Worm (Caenorhabditis elegans): Measurements from ENCODE around the gene ssl-1.

The ssl-1 gene

DNA sequence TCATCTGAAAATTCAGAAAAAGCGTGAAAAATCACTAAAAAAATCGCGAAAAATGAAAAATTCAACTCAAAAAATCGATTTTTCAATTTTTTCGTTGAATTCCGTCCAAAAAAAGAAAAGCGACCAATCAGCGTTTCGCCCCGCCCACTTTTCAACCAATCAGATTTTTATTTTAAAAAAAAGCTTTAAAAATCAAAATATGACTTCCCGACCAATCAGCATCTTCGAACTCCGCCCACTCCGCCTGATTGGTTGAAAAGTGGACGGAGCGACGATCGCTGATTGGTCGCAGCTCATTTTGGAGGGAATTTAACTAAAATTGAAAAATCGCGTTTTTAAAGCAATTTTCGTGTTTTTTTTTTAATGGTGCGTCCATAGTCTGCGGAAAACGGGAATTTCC is 12.0 kb upstream of the ssl-1 start:
- TF ChIP-seq C34F6.9 (tag; optimal IDR thresholded peaks at IDR 0.05) (no peak), lin-11 (tag; optimal IDR thresholded peaks at IDR 0.05) (no peak), dmd-4 (tag; optimal IDR thresholded peaks at IDR 0.05) (no peak), elt-3 (tag; optimal IDR thresholded peaks at IDR 0.05) (no peak), lsy-2 (tag; optimal IDR thresholded peaks at IDR 0.05) (no peak), ztf-1 (GFP tag; conservative IDR thresholded peaks at IDR 0.05) (no peak), snpc-4 (tag; optimal IDR thresholded peaks at IDR 0.05) (no peak), F13H6.1 (tag; optimal IDR thresholded peaks at IDR 0.05) (no peak), nhr-129 (tag; optimal IDR thresholded peaks at IDR 0.05) (no peak), egl-27 (tag; optimal IDR thresholded peaks at IDR 0.05) (no peak), nhr-12 (tag; optimal IDR thresholded peaks at IDR 0.05) (no peak), unc-55 (GFP tag; optimal IDR thresholded peaks at IDR 0.05) (no peak), R02D3.7 (tag; optimal IDR thresholded peaks at IDR 0.05) (no peak), gmeb-1 (tag; optimal IDR thresholded peaks at IDR 0.05) (no peak), ZK546.5 (tag; optimal IDR thresholded peaks at IDR 0.05) (no peak), sma-9 (GFP tag; optimal IDR thresholded peaks at IDR 0.05) (no peak), sma-9 (tag; optimal IDR thresholded peaks at IDR 0.05) (no peak), unc-62 (GFP tag; optimal IDR thresholded peaks at IDR 0.05) (no peak)

ce11 chrIII:12703237-12703636 is 11.1 kb upstream of the ssl-1 start:
- TF ChIP-seq blmp-1 (tag; optimal IDR thresholded peaks at IDR 0.05; ENCODE audit: insufficient read depth) (no peak), skn-1 (tag; optimal IDR thresholded peaks at IDR 0.05) (no peak), egl-27 (tag; optimal IDR thresholded peaks at IDR 0.05) (no peak), crh-2 (tag; optimal IDR thresholded peaks at IDR 0.05) (no peak), zag-1 (tag; optimal IDR thresholded peaks at IDR 0.05) (no peak), ceh-16 (tag; optimal IDR thresholded peaks at IDR 0.05) (no peak), ztf-11 (tag; optimal IDR thresholded peaks at IDR 0.05) (no peak), lin-13 (GFP tag; optimal IDR thresholded peaks at IDR 0.05) (no peak), nhr-6 (tag; optimal IDR thresholded peaks at IDR 0.05) (no peak), nhr-11 (tag; optimal IDR thresholded peaks at IDR 0.05) (no peak), nhr-25 (tag; optimal IDR thresholded peaks at IDR 0.05) (no peak), unc-62 (GFP tag; optimal IDR thresholded peaks at IDR 0.05) (no peak), F13H6.1 (tag; optimal IDR thresholded peaks at IDR 0.05) (no peak), dmd-4 (tag; optimal IDR thresholded peaks at IDR 0.05) (no peak), elt-1 (tag; optimal IDR thresholded peaks at IDR 0.05) (no peak), C34F6.9 (tag; optimal IDR thresholded peaks at IDR 0.05) (no peak), nhr-23 (tag; optimal IDR thresholded peaks at IDR 0.05) (no peak), nhr-237 (tag; optimal IDR thresholded peaks at IDR 0.05) (no peak)

DNA sequence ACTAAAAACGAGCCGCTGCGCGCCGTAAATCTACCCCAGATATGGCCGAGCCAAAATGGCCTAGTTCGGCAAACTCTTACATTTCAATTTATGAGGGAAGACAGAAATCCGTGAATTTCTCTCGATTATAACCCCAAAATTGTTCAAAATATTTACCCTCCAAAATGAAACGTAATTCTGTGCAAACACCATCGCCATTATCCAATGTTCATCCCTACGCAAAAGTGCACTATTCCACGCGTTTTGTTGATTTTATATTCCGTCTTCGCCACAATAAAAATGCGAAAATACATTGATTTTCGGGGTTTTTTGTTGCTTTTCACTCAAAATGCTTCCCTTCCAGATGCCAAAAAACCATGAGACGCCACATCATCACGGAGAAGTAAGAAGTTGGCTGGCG is 3.1 kb upstream of the ssl-1 start, which contains the start of gene hut-1:
Gene hut-1 (plus strand): TSS at position 344 of the 400 bp plus-strand sequence.
- TF ChIP-seq nhr-25 (tag; optimal IDR thresholded peaks at IDR 0.05): peak; percentile 2
- peak; percentile 54 for TF ChIP-seq crh-2 (tag; optimal IDR thresholded peaks at IDR 0.05)
- peak in 1 of 2 experiments; percentile 68 for TF ChIP-seq lsy-2 (tag; optimal IDR thresholded peaks at IDR 0.05)
- peak; percentile 23 for TF ChIP-seq ama-1 (optimal IDR thresholded peaks at IDR 0.05)
- TF ChIP-seq ceh-16 (tag; optimal IDR thresholded peaks at IDR 0.05): no peak
- peak; percentile 59 for TF ChIP-seq sem-4 (tag; optimal IDR thresholded peaks at IDR 0.05)
- peak; percentile 70 for TF ChIP-seq nhr-129 (tag; optimal IDR thresholded peaks at IDR 0.05)
- TF ChIP-seq lin-11 (tag; optimal IDR thresholded peaks at IDR 0.05): no peak
- peak; percentile 67 for TF ChIP-seq C34F6.9 (tag; optimal IDR thresholded peaks at IDR 0.05)
- no peak for TF ChIP-seq mdl-1 (tag; optimal IDR thresholded peaks at IDR 0.05)
- TF ChIP-seq lin-39 (tag; optimal IDR thresholded peaks at IDR 0.05): no peak
- TF ChIP-seq sma-3 (GFP tag; optimal IDR thresholded peaks at IDR 0.05): peak; percentile 25
- TF ChIP-seq snpc-4 (tag; optimal IDR thresholded peaks at IDR 0.05): no peak
- TF ChIP-seq lin-13 (GFP tag; optimal IDR thresholded peaks at IDR 0.05): peak; percentile 60
- peak; percentile 70 for TF ChIP-seq gmeb-1 (tag; optimal IDR thresholded peaks at IDR 0.05)
- TF ChIP-seq unc-55 (GFP tag; optimal IDR thresholded peaks at IDR 0.05): peak; percentile 84

DNA sequence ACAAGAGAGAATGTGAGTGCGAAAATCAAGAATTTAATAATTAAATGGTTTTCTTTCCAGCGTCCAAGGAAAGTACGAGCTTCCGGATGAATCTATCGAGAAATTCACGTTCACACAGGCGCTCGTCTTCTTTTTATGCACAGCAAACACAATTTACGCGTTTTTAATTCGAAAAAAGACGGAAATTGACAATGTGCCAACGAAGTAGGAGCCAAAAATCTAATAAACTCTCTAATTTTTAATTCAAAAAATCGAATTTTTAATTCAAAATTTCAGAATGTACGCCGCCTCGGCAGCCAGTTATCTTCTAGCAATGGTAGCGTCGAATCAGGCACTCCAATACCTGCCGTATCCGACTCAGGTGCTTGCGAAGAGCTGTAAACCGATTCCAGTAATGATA is 2.7 kb upstream of the ssl-1 start:
- TF ChIP-seq lsy-2 (tag; optimal IDR thresholded peaks at IDR 0.05): no peak
- no peak for TF ChIP-seq nhr-6 (tag; optimal IDR thresholded peaks at IDR 0.05)

DNA sequence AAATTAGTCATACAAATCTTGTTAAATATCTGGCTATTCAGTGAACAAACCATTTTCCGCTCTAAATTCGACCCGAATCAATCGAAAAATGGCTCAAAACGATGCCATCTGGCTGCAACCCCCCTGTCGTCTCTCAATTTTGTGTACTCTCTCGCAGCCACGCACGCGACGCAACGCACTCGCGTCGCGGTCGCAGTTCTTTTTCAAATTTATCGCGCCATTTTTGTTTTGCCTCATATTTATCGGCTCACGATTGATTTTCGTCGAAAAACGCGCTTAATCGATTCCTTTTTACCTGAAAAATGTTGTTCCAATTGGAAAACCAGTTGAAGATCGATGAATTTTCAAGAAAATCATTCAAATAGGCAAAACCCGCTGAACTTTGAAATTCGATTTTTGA is 504 bp upstream of the ssl-1 start:
- TF ChIP-seq crh-2 (tag; optimal IDR thresholded peaks at IDR 0.05) (peak; percentile 4), nhr-11 (tag; optimal IDR thresholded peaks at IDR 0.05) (no peak), unc-55 (GFP tag; optimal IDR thresholded peaks at IDR 0.05) (peak; percentile 48), fos-1 (tag; optimal IDR thresholded peaks at IDR 0.05) (no peak), lsy-2 (tag; optimal IDR thresholded peaks at IDR 0.05) (peak in 1 of 2 experiments; percentile 43), ztf-11 (tag; optimal IDR thresholded peaks at IDR 0.05) (no peak), lin-13 (GFP tag; optimal IDR thresholded peaks at IDR 0.05) (no peak), lin-11 (tag; optimal IDR thresholded peaks at IDR 0.05) (peak; percentile 45), ama-1 (optimal IDR thresholded peaks at IDR 0.05) (peak; percentile 64), mdl-1 (tag; optimal IDR thresholded peaks at IDR 0.05) (no peak), C34F6.9 (tag; optimal IDR thresholded peaks at IDR 0.05) (peak; percentile 63)
